Worm (Caenorhabditis elegans): ENCODE measurements around the gene R151.1.

R151.1 gene

DNA sequence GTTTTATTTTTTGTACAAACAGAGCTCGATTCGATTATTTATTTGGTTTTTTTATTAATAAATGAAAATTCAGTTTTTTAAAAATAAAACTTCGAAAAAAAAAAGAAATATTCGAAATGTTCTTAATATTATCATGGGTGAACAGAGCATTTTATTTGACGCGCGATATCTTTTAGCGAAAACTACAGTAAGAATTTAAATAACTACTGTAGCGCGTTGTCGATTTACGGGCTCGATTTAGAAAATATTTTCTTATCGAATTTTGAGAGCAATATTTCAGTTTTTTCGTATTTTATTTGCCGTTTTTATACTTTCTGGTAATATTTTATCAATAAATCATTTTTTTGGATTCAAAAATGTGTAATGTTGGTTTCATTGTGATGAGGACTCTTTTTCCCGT lies 4.8 kb downstream of the R151.1 start:
- TF ChIP-seq tbx-7 (tag; optimal IDR thresholded peaks at IDR 0.05) (no peak), madf-2 (tag; optimal IDR thresholded peaks at IDR 0.05) (no peak), T23F11.4 (GFP tag; optimal IDR thresholded peaks at IDR 0.05) (no peak), ceh-19 (GFP tag; optimal IDR thresholded peaks at IDR 0.05) (no peak), ceh-2 (tag; optimal IDR thresholded peaks at IDR 0.05) (no peak), rnt-1 (tag; optimal IDR thresholded peaks at IDR 0.05) (no peak), ceh-48 (tag; optimal IDR thresholded peaks at IDR 0.05) (no peak), ceh-9 (tag; optimal IDR thresholded peaks at IDR 0.05) (no peak), ets-4 (tag; optimal IDR thresholded peaks at IDR 0.05) (no peak), ama-1 (optimal IDR thresholded peaks at IDR 0.05) (no peak)

- no peak for TF ChIP-seq nfya-1 (tag; optimal IDR thresholded peaks at IDR 0.05)
Observed at ce11 chrIII:7223029-7223428, 6.7 kb downstream of the R151.1 start, which contains the start of gene der-2. der-2 (minus strand) TSS chrIII:7223129.

- TF ChIP-seq ceh-22 (tag; optimal IDR thresholded peaks at IDR 0.05) (no peak), nhr-11 (tag; optimal IDR thresholded peaks at IDR 0.05) (no peak), F13H6.1 (tag; optimal IDR thresholded peaks at IDR 0.05) (no peak), dve-1 (tag; optimal IDR thresholded peaks at IDR 0.05) (no peak), npax-4 (tag; optimal IDR thresholded peaks at IDR 0.05) (no peak)
Observed at ce11 chrIII:7226607-7227006, 10.3 kb downstream of the R151.1 start, which contains the start of gene hsp-75. hsp-75 (minus strand) TSS chrIII:7226707.

- no peak for TF ChIP-seq lin-11 (tag; optimal IDR thresholded peaks at IDR 0.05)
- TF ChIP-seq ceh-14 (tag; optimal IDR thresholded peaks at IDR 0.05): no peak
- TF ChIP-seq ama-1 (optimal IDR thresholded peaks at IDR 0.05): no peak
- TF ChIP-seq elt-4 (tag; optimal IDR thresholded peaks at IDR 0.05): no peak
- TF ChIP-seq unc-3 (GFP tag; conservative IDR thresholded peaks at IDR 0.05): no peak
- no peak for TF ChIP-seq unc-3 (tag; optimal IDR thresholded peaks at IDR 0.05)
- no peak for TF ChIP-seq pat-9 (tag; optimal IDR thresholded peaks at IDR 0.05)
- no peak for TF ChIP-seq unc-42 (tag; optimal IDR thresholded peaks at IDR 0.05)
- TF ChIP-seq dmd-4 (tag; optimal IDR thresholded peaks at IDR 0.05; ENCODE audit: borderline replicate concordance): no peak
- no peak for TF ChIP-seq C08G9.2 (tag; optimal IDR thresholded peaks at IDR 0.05)
- no peak for TF ChIP-seq hlh-15 (tag; optimal IDR thresholded peaks at IDR 0.05)
- TF ChIP-seq fkh-10 (GFP tag; optimal IDR thresholded peaks at IDR 0.05): no peak
- no peak for TF ChIP-seq K02D7.2 (tag; optimal IDR thresholded peaks at IDR 0.05)
- TF ChIP-seq ceh-6 (GFP tag; optimal IDR thresholded peaks at IDR 0.05): no peak
Observed at ce11 chrIII:7229687-7230086, 13.4 kb downstream of the R151.1 start, which contains the start of gene R151.8. R151.8 (minus strand) TSS chrIII:7229787.

- TF ChIP-seq K02D7.2 (tag; optimal IDR thresholded peaks at IDR 0.05): no peak
- no peak for TF ChIP-seq fkh-6 (tag; optimal IDR thresholded peaks at IDR 0.05)
- TF ChIP-seq sox-4 (tag; optimal IDR thresholded peaks at IDR 0.05): no peak
- TF ChIP-seq dmd-4 (tag; optimal IDR thresholded peaks at IDR 0.05; ENCODE audit: borderline replicate concordance): no peak
- TF ChIP-seq lin-11 (tag; optimal IDR thresholded peaks at IDR 0.05): no peak
- no peak for TF ChIP-seq ceh-6 (GFP tag; optimal IDR thresholded peaks at IDR 0.05)
- TF ChIP-seq ceh-31 (tag; optimal IDR thresholded peaks at IDR 0.05): no peak
- TF ChIP-seq tbx-2 (tag; optimal IDR thresholded peaks at IDR 0.05): no peak
- TF ChIP-seq ceh-19 (GFP tag; optimal IDR thresholded peaks at IDR 0.05): no peak
- TF ChIP-seq gmeb-2 (tag; optimal IDR thresholded peaks at IDR 0.05): no peak
- no peak for TF ChIP-seq ceh-18 (tag; optimal IDR thresholded peaks at IDR 0.05)
- no peak for TF ChIP-seq ceh-9 (tag; optimal IDR thresholded peaks at IDR 0.05)
- no peak for TF ChIP-seq tbx-7 (tag; optimal IDR thresholded peaks at IDR 0.05)
- TF ChIP-seq ets-4 (tag; optimal IDR thresholded peaks at IDR 0.05): no peak
Observed at ce11 chrIII:7230841-7231240, 14.5 kb downstream of the R151.1 start, which contains the start of gene R151.10. R151.10 (minus strand) TSS chrIII:7230941.

All from whole organism, late embryonic.